Fruit fly (Drosophila melanogaster) whole organism, wandering third instar larva: ENCODE measurements around the gene CG9917.

Source experiments
- Abd-B ChIP-seq: fragments of >200 bp; optimal IDR thresholded peaks from 2 replicates; lab custom pipeline; 2017; ENCODE audit warnings: missing biosample characterization, missing genetic modification characterization
- CG32264 ChIP-seq: fragments of 200-800 bp; sonication (Bioruptor generic); optimal IDR thresholded peaks from 2 replicates; lab custom pipeline; 2016; ENCODE audit warnings: missing biosample characterization, missing genetic modification characterization
- CG9705 ChIP-seq: fragments of 200-800 bp; sonication (Bioruptor generic); optimal IDR thresholded peaks from 2 replicates; lab custom pipeline; 2018; ENCODE audit warnings: missing biosample characterization, mild to moderate bottlenecking, missing genetic modification characterization
- CrebA ChIP-seq: fragments of 200-800 bp; sonication (Bioruptor generic); optimal IDR thresholded peaks from 2 replicates; lab custom pipeline; 2016; ENCODE audit warnings: missing biosample characterization, mild to moderate bottlenecking, missing genetic modification characterization, borderline replicate concordance
- Dfd ChIP-seq: fragments of >200 bp; optimal IDR thresholded peaks from 2 replicates; lab custom pipeline; 2017; ENCODE audit warnings: missing biosample characterization, missing genetic modification characterization
- Dif ChIP-seq: fragments of 200-275, 200-300 bp; sonication (Bioruptor generic); optimal IDR thresholded peaks from 2 replicates; lab custom pipeline; 2018; ENCODE audit warnings: missing biosample characterization, missing genetic modification characterization; ENCODE audit not compliant: partially characterized antibody
- GATAd ChIP-seq: sonication (Bioruptor generic); optimal IDR thresholded peaks from 2 replicates; lab custom pipeline; 2016; ENCODE audit warnings: missing biosample characterization, missing genetic modification characterization
- HLH106 ChIP-seq: fragments of 200-800 bp; optimal IDR thresholded peaks from 3 replicates; lab custom pipeline; 2019; ENCODE audit warnings: missing biosample characterization, mild to moderate bottlenecking, missing genetic modification characterization, moderate library complexity
- Hnf4 ChIP-seq: fragments of 200-800 bp; sonication (Bioruptor generic); optimal IDR thresholded peaks from 2 replicates; lab custom pipeline; 2016; ENCODE audit warnings: missing biosample characterization, mild to moderate bottlenecking, missing genetic modification characterization
- Hr78 ChIP-seq: fragments of >200 bp; optimal IDR thresholded peaks from 2 replicates; lab custom pipeline; 2017; ENCODE audit warnings: missing biosample characterization, missing genetic modification characterization
- Hr83 ChIP-seq: fragments of 200-300 bp; sonication (Bioruptor generic); optimal IDR thresholded peaks from 2 replicates; lab custom pipeline; 2016; ENCODE audit warnings: missing biosample characterization, mild to moderate bottlenecking, missing genetic modification characterization, moderate library complexity; ENCODE audit not compliant: poor library complexity, severe bottlenecking
- Jra ChIP-seq: sonication (Bioruptor generic); optimal IDR thresholded peaks from 2 replicates; lab custom pipeline; 2016; ENCODE audit warnings: missing biosample characterization, missing genetic modification characterization
- Mio ChIP-seq: sonication (Bioruptor generic); optimal IDR thresholded peaks from 2 replicates; lab custom pipeline; 2016; ENCODE audit warnings: missing biosample characterization, missing genetic modification characterization
- Myc ChIP-seq: fragments of >200 bp; optimal IDR thresholded peaks from 2 replicates; lab custom pipeline; 2017
- N ChIP-seq: fragments of >200 bp; optimal IDR thresholded peaks from 2 replicates; lab custom pipeline; 2018; ENCODE audit warnings: missing biosample characterization, missing external identifiers, missing genetic modification characterization
- OdsH ChIP-seq: fragments of 200-800 bp; sonication (Bioruptor generic); optimal IDR thresholded peaks from 2 replicates; lab custom pipeline; 2016; ENCODE audit warnings: missing biosample characterization, mild to moderate bottlenecking, missing genetic modification characterization
- Rel ChIP-seq, 2 experiments: fragments of 200-800 bp; sonication (Bioruptor generic) in 1 of 2; optimal IDR thresholded peaks; 2 replicates in 1 of 2; 3 replicates in 1 of 2; lab custom pipeline; 2016 to 2019; ENCODE audit warnings: mild to moderate bottlenecking in 2 of 2, missing biosample characterization in 2 of 2, missing genetic modification characterization in 2 of 2, moderate library complexity in 1 of 2
- Sp1 ChIP-seq: fragments of 200-800 bp; sonication (Bioruptor generic); optimal IDR thresholded peaks from 3 replicates; lab custom pipeline; 2019; ENCODE audit warnings: missing biosample characterization, mild to moderate bottlenecking, missing genetic modification characterization, moderate library complexity
- Vsx2 ChIP-seq: fragments of 200-300, 225-300 bp; sonication (Bioruptor generic); optimal IDR thresholded peaks from 2 replicates; lab custom pipeline; 2018; ENCODE audit warnings: missing biosample characterization, missing genetic modification characterization; ENCODE audit not compliant: partially characterized antibody
- br ChIP-seq: fragments of 200-800 bp; sonication (Bioruptor generic); optimal IDR thresholded peaks from 2 replicates; lab custom pipeline; 2016; ENCODE audit warnings: missing biosample characterization, missing genetic modification characterization
- brk ChIP-seq: fragments of 200-800 bp; sonication (Bioruptor generic); optimal IDR thresholded peaks from 2 replicates; lab custom pipeline; 2016; ENCODE audit warnings: missing biosample characterization, mild to moderate bottlenecking, missing genetic modification characterization
- dl ChIP-seq, 2 experiments: fragments of 175-275, 200-275 bp in 1 of 2; fragments of 200-275 bp in 1 of 2; sonication (Bioruptor generic); optimal IDR thresholded peaks; lab custom pipeline; 2018; ENCODE audit warnings: mild to moderate bottlenecking in 2 of 2, missing biosample characterization in 2 of 2, missing genetic modification characterization in 2 of 2, moderate library complexity in 2 of 2; ENCODE audit not compliant: partially characterized antibody in 2 of 2, insufficient read depth in 1 of 2
- dmrt93B ChIP-seq: fragments of 200-800 bp; sonication (Bioruptor generic); optimal IDR thresholded peaks from 2 replicates; lab custom pipeline; 2018; ENCODE audit warnings: missing biosample characterization, mild to moderate bottlenecking, missing genetic modification characterization
- dsf ChIP-seq: sonication (Bioruptor generic); optimal IDR thresholded peaks from 2 replicates; lab custom pipeline; 2016; ENCODE audit warnings: missing biosample characterization, missing genetic modification characterization, borderline replicate concordance
- ey ChIP-seq: fragments of 200-800 bp; sonication (Bioruptor generic); optimal IDR thresholded peaks from 2 replicates; lab custom pipeline; 2016; ENCODE audit warnings: missing biosample characterization, missing genetic modification characterization
- foxo ChIP-seq, 2 experiments: fragments of 200-800 bp; sonication (Bioruptor generic); optimal IDR thresholded peaks; 2 replicates in 1 of 2; 3 replicates in 1 of 2; lab custom pipeline; 2016 to 2017; ENCODE audit warnings: missing biosample characterization in 2 of 2, missing genetic modification characterization in 2 of 2
- fru ChIP-seq: fragments of 200-800 bp; sonication (Bioruptor generic); optimal IDR thresholded peaks from 3 replicates; lab custom pipeline; 2016; ENCODE audit warnings: missing biosample characterization, mild to moderate bottlenecking, missing genetic modification characterization
- h ChIP-seq: fragments of 200-800 bp; sonication (Bioruptor generic); optimal IDR thresholded peaks from 3 replicates; lab custom pipeline; 2016; ENCODE audit warnings: missing biosample characterization, mild to moderate bottlenecking, missing genetic modification characterization
- jim ChIP-seq: fragments of 175-275, 200-325 bp; sonication (Bioruptor generic); optimal IDR thresholded peaks from 2 replicates; lab custom pipeline; 2016; ENCODE audit warnings: missing biosample characterization, mild to moderate bottlenecking, missing genetic modification characterization
- lola ChIP-seq: fragments of >200 bp; optimal IDR thresholded peaks from 2 replicates; lab custom pipeline; 2017; ENCODE audit warnings: missing biosample characterization, missing genetic modification characterization
- pan ChIP-seq: fragments of >200 bp; optimal IDR thresholded peaks from 2 replicates; lab custom pipeline; 2017
- psq ChIP-seq: fragments of 200-800 bp; sonication (Bioruptor generic); optimal IDR thresholded peaks from 3 replicates; lab custom pipeline; 2017; ENCODE audit warnings: missing biosample characterization, mild to moderate bottlenecking, missing genetic modification characterization, moderate library complexity
- rgr ChIP-seq: fragments of 200-800 bp; sonication (Bioruptor generic); optimal IDR thresholded peaks from 3 replicates; lab custom pipeline; 2016; ENCODE audit warnings: missing biosample characterization, mild to moderate bottlenecking, missing genetic modification characterization
- sage ChIP-seq: fragments of 200-800 bp; sonication (Bioruptor generic); optimal IDR thresholded peaks from 2 replicates; lab custom pipeline; 2016; ENCODE audit warnings: missing biosample characterization, mild to moderate bottlenecking, missing genetic modification characterization
- sv ChIP-seq: fragments of 200-800 bp; sonication (Bioruptor generic); optimal IDR thresholded peaks from 3 replicates; lab custom pipeline; 2016; ENCODE audit warnings: missing biosample characterization, missing genetic modification characterization
- tai ChIP-seq: sonication (Bioruptor generic); optimal IDR thresholded peaks from 2 replicates; lab custom pipeline; 2016; ENCODE audit warnings: missing biosample characterization, missing genetic modification characterization
- usp ChIP-seq: fragments of >200 bp; optimal IDR thresholded peaks from 2 replicates; lab custom pipeline; 2017; ENCODE audit warnings: missing biosample characterization, missing genetic modification characterization
- woc ChIP-seq: sonication (Bioruptor generic); optimal IDR thresholded peaks from 2 replicates; lab custom pipeline; 2016; ENCODE audit warnings: missing biosample characterization, mild to moderate bottlenecking, missing genetic modification characterization

Gene CG9917

dm6 chrX:16286083-16286666 lies 36.9 kb downstream of the CG9917 start, which contains the start of gene UQCR-14:
TSS of gene UQCR-14 (plus strand) at chrX:16286288.
- TF ChIP-seq dl (GFP tag; optimal IDR thresholded peaks at IDR 0.05; lab: Kevin White, UChicago; ENCODE audit: insufficient read depth in 1 of 2, partially characterized antibody in 2 of 2) = no peak
- no peak for TF ChIP-seq jim (GFP tag; lab: Kevin White, UChicago)
- TF ChIP-seq woc (GFP tag; lab: Kevin White, UChicago) = peak; percentile 27
- no peak for TF ChIP-seq Dif
- TF ChIP-seq h (GFP tag; lab: Kevin White, UChicago) = peak; percentile 53
- no peak for TF ChIP-seq Myc
- peak in 1 of 2 experiments; percentile 42 for TF ChIP-seq foxo (GFP tag; optimal IDR thresholded peaks at IDR 0.05; lab: Kevin White, UChicago)
- TF ChIP-seq br (GFP tag; lab: Kevin White, UChicago) = peak; percentile 25
- TF ChIP-seq psq (GFP tag; lab: Kevin White, UChicago) = no peak
- no peak for TF ChIP-seq Vsx2
- TF ChIP-seq usp = no peak
- TF ChIP-seq Mio (GFP tag; lab: Kevin White, UChicago) = no peak
- no peak for TF ChIP-seq pan (lab: Kevin White, UChicago)
- no peak for TF ChIP-seq Rel (GFP tag; optimal IDR thresholded peaks at IDR 0.05; lab: Kevin White, UChicago)
- TF ChIP-seq Rel (tag; optimal IDR thresholded peaks at IDR 0.05; lab: Kevin White, UChicago) = peak; percentile 18
- TF ChIP-seq HLH106 (tag; lab: Kevin White, UChicago) = peak; percentile 24
- peak; percentile 58 for TF ChIP-seq rgr
- no peak for TF ChIP-seq lola
- peak; percentile 49 for TF ChIP-seq Hnf4 (GFP tag; lab: Kevin White, UChicago)
- no peak for TF ChIP-seq sv (GFP tag; lab: Kevin White, UChicago)
- no peak for TF ChIP-seq ey (GFP tag; lab: Kevin White, UChicago)
- TF ChIP-seq dmrt93B (GFP tag; lab: Kevin White, UChicago) = no peak
- no peak for TF ChIP-seq fru
- no peak for TF ChIP-seq CG9705
- no peak for TF ChIP-seq OdsH (GFP tag; lab: Kevin White, UChicago)
- TF ChIP-seq GATAd = no peak
- TF ChIP-seq brk (GFP tag; lab: Kevin White, UChicago) = no peak
- TF ChIP-seq Sp1 (GFP tag; lab: Kevin White, UChicago) = peak; percentile 26
- TF ChIP-seq CrebA (GFP tag; lab: Kevin White, UChicago) = no peak
- no peak for TF ChIP-seq CG32264 (GFP tag; lab: Kevin White, UChicago)
- peak; percentile 70 for TF ChIP-seq Hr83 (GFP tag; lab: Kevin White, UChicago)
- TF ChIP-seq N (GFP tag; lab: Kevin White, UChicago) = no peak
- TF ChIP-seq Dfd (GFP tag; lab: Kevin White, UChicago) = no peak
- peak; percentile 15 for TF ChIP-seq dsf
- no peak for TF ChIP-seq sage
- peak; percentile 55 for TF ChIP-seq Jra (GFP tag; lab: Kevin White, UChicago)
- no peak for TF ChIP-seq Abd-B
- no peak for TF ChIP-seq Hr78 (GFP tag; lab: Kevin White, UChicago)
- TF ChIP-seq tai = peak; percentile 59

- TF ChIP-seq tai (no peak), foxo (GFP tag; optimal IDR thresholded peaks at IDR 0.05; lab: Kevin White, UChicago) (peak in 1 of 2 experiments; percentile 42), sv (GFP tag; lab: Kevin White, UChicago) (no peak), Myc (no peak), Mio (GFP tag; lab: Kevin White, UChicago) (no peak), Abd-B (no peak), usp (no peak), HLH106 (tag; lab: Kevin White, UChicago) (peak; percentile 35), h (GFP tag; lab: Kevin White, UChicago) (peak; percentile 25), ey (GFP tag; lab: Kevin White, UChicago) (peak; percentile 1), rgr (peak; percentile 19), fru (peak; percentile 33), br (GFP tag; lab: Kevin White, UChicago) (peak; percentile 2), N (GFP tag; lab: Kevin White, UChicago) (no peak), Hr83 (GFP tag; lab: Kevin White, UChicago) (no peak), Sp1 (GFP tag; lab: Kevin White, UChicago) (peak; percentile 6), Dfd (GFP tag; lab: Kevin White, UChicago) (no peak), CrebA (GFP tag; lab: Kevin White, UChicago) (no peak), OdsH (GFP tag; lab: Kevin White, UChicago) (peak; percentile 15)
Observed at dm6 chrX:16285186-16285585, 37.8 kb downstream of the CG9917 start.
